Fruit fly (Drosophila melanogaster): ENCODE measurements around the gene Nuak.

DNA sequence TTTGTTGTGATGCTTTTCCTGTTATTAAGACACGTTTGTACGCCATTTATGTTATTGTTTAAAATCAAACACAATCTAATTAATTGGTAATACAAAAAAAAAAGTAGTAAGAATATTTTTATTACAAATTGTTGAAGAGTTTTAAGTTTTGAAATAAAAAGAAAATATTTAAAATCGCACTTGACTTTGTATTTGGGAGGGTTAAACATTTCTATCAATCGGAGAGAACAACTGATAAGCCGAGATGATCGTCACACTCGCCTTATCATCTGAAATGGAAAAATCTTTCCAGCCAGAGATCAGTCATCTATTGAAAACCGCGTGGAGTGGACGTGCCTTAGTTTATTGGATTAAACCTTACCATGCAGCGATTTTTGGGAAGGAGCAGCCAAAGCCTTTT, 12.9 kb upstream of the Nuak start, which contains the start of gene CG3999:
- TF ChIP-seq ttk (optimal IDR thresholded peaks at IDR 0.05), result no peak
- no peak for TF ChIP-seq Myc (optimal IDR thresholded peaks at IDR 0.05)
- TF ChIP-seq h (optimal IDR thresholded peaks at IDR 0.05), result no peak
- TF ChIP-seq insv (optimal IDR thresholded peaks at IDR 0.05), result no peak
- TF ChIP-seq Sin3A (optimal IDR thresholded peaks at IDR 0.05), result no peak

Measured in Kc167 (cell line).